Worm (Caenorhabditis elegans): ENCODE data around the gene acr-16.

- no peak for TF ChIP-seq W03F9.2 (tag; optimal IDR thresholded peaks at IDR 0.05)
- TF ChIP-seq dao-5 (tag; optimal IDR thresholded peaks at IDR 0.05) = no peak
Observed at ce11 chrV:8601420-8601819, 40.4 kb downstream of the acr-16 start, which contains the start of gene F41E6.8.
